Fruit fly (Drosophila melanogaster) whole organism, wandering third instar larva: ENCODE measurements around the gene CG46310.

Experiments used
- ey ChIP-seq: fragments of 200-800 bp; sonication (Bioruptor generic); optimal IDR thresholded peaks from 2 replicates; lab custom pipeline; 2016; ENCODE audit warnings: missing biosample characterization, missing genetic modification characterization
- tai ChIP-seq: sonication (Bioruptor generic); optimal IDR thresholded peaks from 2 replicates; lab custom pipeline; 2016; ENCODE audit warnings: missing biosample characterization, missing genetic modification characterization

DNA sequence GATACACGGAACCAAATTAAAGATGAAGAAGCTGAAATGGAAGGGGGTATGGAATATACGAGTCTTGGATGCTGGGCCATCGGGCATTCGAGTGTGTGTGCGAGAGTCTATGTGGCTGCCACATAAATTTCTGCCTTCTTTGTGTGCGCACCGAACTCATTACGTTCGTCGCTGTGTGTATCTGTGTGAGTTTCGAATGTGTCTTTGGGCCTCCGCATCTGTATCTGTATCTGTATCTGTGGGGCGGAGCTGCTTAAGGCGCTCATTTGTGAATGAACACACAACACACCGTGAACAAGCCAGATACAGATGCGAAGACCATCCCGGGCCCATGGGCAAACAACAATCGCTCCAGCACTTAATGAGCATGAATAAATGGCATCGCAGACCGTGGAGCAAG, 30.2 kb upstream of the CG46310 start:
- TF ChIP-seq ey (GFP tag; lab: Kevin White, UChicago) (no peak), tai (GFP tag; lab: Kevin White, UChicago) (no peak)
